Worm (Caenorhabditis elegans): Measurements from ENCODE around the gene clec-61.

DNA sequence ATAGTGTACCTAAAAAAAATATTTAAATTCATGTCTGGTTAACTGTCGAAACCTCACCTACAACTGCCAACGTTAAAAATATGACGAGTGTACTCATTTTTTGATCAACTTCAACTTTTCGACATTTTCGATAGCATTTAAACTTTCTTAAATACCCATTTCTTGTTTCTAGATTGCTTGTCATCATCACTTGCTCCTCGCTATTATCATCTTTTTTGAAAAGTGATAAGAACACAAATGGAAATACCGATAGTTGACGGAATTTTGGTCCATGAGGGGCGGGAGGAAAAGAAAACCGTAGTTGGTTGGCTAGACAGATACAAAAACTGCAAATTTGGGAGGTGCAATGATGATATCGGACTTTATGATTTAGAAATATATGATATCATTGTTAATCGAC, 20.2 kb downstream of the clec-61 start, which contains the start of gene clec-143:
- TF ChIP-seq hlh-30 (tag; optimal IDR thresholded peaks at IDR 0.05; ENCODE audit: insufficient read depth) (no peak), nhr-28 (tag; optimal IDR thresholded peaks at IDR 0.05) (peak; percentile 45), zip-2 (tag; optimal IDR thresholded peaks at IDR 0.05) (no peak), nhr-237 (tag; optimal IDR thresholded peaks at IDR 0.05) (no peak), unc-62 (GFP tag; optimal IDR thresholded peaks at IDR 0.05 in 1 of 2) (peak in 1 of 2 experiments; percentile 67), unc-62 (tag; optimal IDR thresholded peaks at IDR 0.05) (no peak), lsy-2 (tag; optimal IDR thresholded peaks at IDR 0.05) (no peak), aly-2 (tag; optimal IDR thresholded peaks at IDR 0.05) (no peak)

Data from whole organism, L4 larva.